Worm (Caenorhabditis elegans) whole organism, L4/young adult: ENCODE data around the gene amt-2.

Experiments
- W03F9.2 ChIP-seq: fragments of 150-350 bp; optimal IDR thresholded peaks from 2 replicates; lab custom pipeline; 2014; ENCODE audit warnings: missing biosample characterization, missing genetic modification characterization
- him-1 ChIP-seq: sonication (generic microtip); optimal IDR thresholded peaks from 2 replicates; lab custom pipeline; 2016; ENCODE audit warnings: missing genotype, missing genetic modification reagents, missing genetic modification characterization, missing compliant biosample characterization

ce11 chrIV:13008405-13009208, 33.6 kb upstream of the amt-2 start, which contains the start of gene mbk-2:
- TF ChIP-seq W03F9.2 (tag; lab: Kevin White, UChicago), result no peak
- no peak for TF ChIP-seq him-1 (tag; lab: Kevin White, UChicago)
